Worm (Caenorhabditis elegans) whole organism, L1 larva: ENCODE data around the gene C33A12.3.

Experiments
- aha-1 ChIP-seq: fragments of 150-350 bp; optimal IDR thresholded peaks from 2 replicates; lab custom pipeline; 2014; ENCODE audit warnings: missing biosample characterization, missing genetic modification characterization
- alr-1 ChIP-seq: fragments of 200-800 bp; sonication (Bioruptor generic); optimal IDR thresholded peaks from 2 replicates; lab custom pipeline; 2018; ENCODE audit warnings: borderline replicate concordance, mild to moderate bottlenecking, missing genetic modification characterization, missing compliant biosample characterization
- ceh-8 ChIP-seq: fragments of 200-800 bp; sonication (Bioruptor generic); optimal IDR thresholded peaks from 2 replicates; lab custom pipeline; 2018; ENCODE audit warnings: mild to moderate bottlenecking, missing genetic modification characterization, moderate library complexity, missing compliant biosample characterization
- ceh-88 ChIP-seq: fragments of 200-800 bp; sonication (Bioruptor generic); IDR thresholded peaks from 2 replicates; pipeline ENCODE4 v1.3.6; 2022; ENCODE audit warnings: missing genetic modification characterization, missing compliant biosample characterization
- ceh-90 ChIP-seq: sonication (generic microtip); optimal IDR thresholded peaks from 2 replicates; lab custom pipeline; 2016; ENCODE audit warnings: missing genetic modification characterization, missing compliant biosample characterization
- ces-1 ChIP-seq: fragments of 150-350 bp; optimal IDR thresholded peaks from 2 replicates; lab custom pipeline; 2014; ENCODE audit warnings: missing biosample characterization, missing genetic modification reagents, missing genetic modification characterization
- dpl-1 ChIP-seq, 3 experiments: fragments of 150-350 bp in 2 of 3; sonication (generic microtip) in 1 of 3; optimal IDR thresholded peaks; 2 replicates each; lab custom pipeline; 2014 to 2017; ENCODE audit warnings: missing biosample characterization in 3 of 3, missing genetic modification characterization in 3 of 3, missing genetic modification reagents in 3 of 3
- dsc-1 ChIP-seq: sonication (generic microtip); optimal IDR thresholded peaks from 2 replicates; lab custom pipeline; 2016; ENCODE audit warnings: mild to moderate bottlenecking, missing genetic modification characterization, missing compliant biosample characterization
- efl-1 ChIP-seq, 4 experiments: fragments of 150-350 bp; optimal IDR thresholded peaks in 3 of 4; peaks in 1 of 4; 1 replicate in 1 of 4; 2 replicates in 3 of 4; lab custom pipeline; 2014; ENCODE audit warnings: missing biosample characterization in 2 of 4, missing genetic modification characterization in 2 of 4, missing genetic modification reagents in 2 of 4
- efl-3 ChIP-seq: fragments of 200-800 bp; sonication (Bioruptor generic); optimal IDR thresholded peaks from 2 replicates; lab custom pipeline; 2018; ENCODE audit warnings: mild to moderate bottlenecking, missing genetic modification characterization, missing compliant biosample characterization
- egl-13 ChIP-seq: sonication (generic microtip); optimal IDR thresholded peaks from 2 replicates; lab custom pipeline; 2016; ENCODE audit warnings: missing genotype, missing genetic modification reagents, missing genetic modification characterization, missing compliant biosample characterization
- egl-27 ChIP-seq, 2 experiments: fragments of 150-350 bp in 1 of 2; sonication (generic microtip); optimal IDR thresholded peaks; 3 replicates each; lab custom pipeline; 2017 to 2018; ENCODE audit warnings: missing biosample characterization in 2 of 2, missing genetic modification characterization in 2 of 2, missing genetic modification reagents in 2 of 2
- elt-2 ChIP-seq: sonication (generic microtip); optimal IDR thresholded peaks from 2 replicates; lab custom pipeline; 2016; ENCODE audit warnings: missing genetic modification characterization, mild to moderate bottlenecking, inconsistent platforms, missing compliant biosample characterization, missing genetic modification reagents
- ets-5 ChIP-seq: fragments of 200-800 bp; sonication (Bioruptor generic); IDR thresholded peaks from 2 replicates; pipeline ENCODE4 v1.3.6; 2022; ENCODE audit warnings: missing genetic modification characterization, missing compliant biosample characterization
- fkh-10 ChIP-seq: sonication (generic microtip); optimal IDR thresholded peaks from 2 replicates; lab custom pipeline; 2017; ENCODE audit warnings: missing biosample characterization, missing genetic modification reagents, missing genetic modification characterization
- fkh-4 ChIP-seq: sonication (generic microtip); optimal IDR thresholded peaks from 2 replicates; lab custom pipeline; 2016; ENCODE audit warnings: missing compliant biosample characterization, missing genetic modification characterization, borderline replicate concordance
- fkh-8 ChIP-seq: sonication (generic microtip); optimal IDR thresholded peaks from 2 replicates; lab custom pipeline; 2016; ENCODE audit warnings: mild to moderate bottlenecking, missing genetic modification characterization, missing compliant biosample characterization
- fos-1 ChIP-seq: fragments of 150-350 bp; optimal IDR thresholded peaks from 2 replicates; lab custom pipeline; 2014; ENCODE audit warnings: missing biosample characterization, missing genetic modification characterization
- grh-1 ChIP-seq: fragments of 200-800 bp; sonication (Bioruptor generic); IDR thresholded peaks from 2 replicates; pipeline ENCODE4 v1.3.6; 2022; ENCODE audit warnings: missing genetic modification reagents, missing genetic modification characterization, missing compliant biosample characterization
- hlh-4 ChIP-seq: sonication (generic microtip); optimal IDR thresholded peaks from 2 replicates; lab custom pipeline; 2016; ENCODE audit warnings: mild to moderate bottlenecking, missing genetic modification characterization, missing compliant biosample characterization
- hpl-2 ChIP-seq: fragments of 150-350 bp; optimal IDR thresholded peaks from 2 replicates; lab custom pipeline; 2014; ENCODE audit warnings: missing biosample characterization, missing genetic modification reagents, missing genetic modification characterization
- isw-1 ChIP-seq: fragments of 200-800 bp; sonication (Bioruptor generic); IDR thresholded peaks from 2 replicates; pipeline ENCODE4 v1.3.6; 2022; ENCODE audit warnings: missing genetic modification characterization, missing compliant biosample characterization
- lin-14 ChIP-seq: fragments of 200-800 bp; sonication (Bioruptor generic); optimal IDR thresholded peaks from 2 replicates; lab custom pipeline; 2018; ENCODE audit warnings: mild to moderate bottlenecking, missing genetic modification characterization, moderate library complexity, missing compliant biosample characterization
- lin-35 ChIP-seq, 2 experiments: fragments of 150-350 bp; optimal IDR thresholded peaks; 2 replicates each; lab custom pipeline; 2014; ENCODE audit warnings: missing biosample characterization in 2 of 2, missing genetic modification characterization in 2 of 2, missing genetic modification reagents in 2 of 2
- lin-39 ChIP-seq: fragments of 150-350 bp; optimal IDR thresholded peaks from 2 replicates; lab custom pipeline; 2014; ENCODE audit warnings: missing biosample characterization, missing genetic modification reagents, missing genetic modification characterization
- mep-1 ChIP-seq: fragments of 150-350 bp; optimal IDR thresholded peaks from 2 replicates; lab custom pipeline; 2014; ENCODE audit warnings: missing biosample characterization, missing genetic modification characterization
- nhr-12 ChIP-seq: sonication (generic microtip); optimal IDR thresholded peaks from 2 replicates; lab custom pipeline; 2017; ENCODE audit warnings: missing biosample characterization, missing genetic modification characterization
- nhr-19 ChIP-seq: fragments of 200-800 bp; sonication (Bioruptor generic); conservative IDR thresholded peaks from 2 replicates; pipeline ENCODE4 v1.3.6; 2022; ENCODE audit warnings: missing genetic modification characterization, missing compliant biosample characterization
- nhr-20 ChIP-seq: sonication (generic microtip); optimal IDR thresholded peaks from 2 replicates; lab custom pipeline; 2016; ENCODE audit warnings: mild to moderate bottlenecking, missing genetic modification characterization, missing compliant biosample characterization
- nhr-237 ChIP-seq: fragments of 150-350 bp; optimal IDR thresholded peaks from 2 replicates; lab custom pipeline; 2014; ENCODE audit warnings: missing biosample characterization, missing genetic modification characterization
- nhr-28 ChIP-seq: fragments of 150-350 bp; optimal IDR thresholded peaks from 2 replicates; lab custom pipeline; 2014; ENCODE audit warnings: missing biosample characterization, missing genetic modification characterization
- nhr-71 ChIP-seq: sonication (generic microtip); optimal IDR thresholded peaks from 2 replicates; lab custom pipeline; 2016; ENCODE audit warnings: mild to moderate bottlenecking, missing genetic modification characterization, moderate library complexity, missing compliant biosample characterization
- nhr-77 ChIP-seq: fragments of 150-350 bp; optimal IDR thresholded peaks from 2 replicates; lab custom pipeline; 2014; ENCODE audit warnings: missing biosample characterization, missing genetic modification characterization
- nhr-84 ChIP-seq: sonication (generic microtip); optimal IDR thresholded peaks from 2 replicates; lab custom pipeline; 2017; ENCODE audit warnings: missing biosample characterization, missing genetic modification characterization
- nhr-90 ChIP-seq: sonication (generic microtip); optimal IDR thresholded peaks from 2 replicates; lab custom pipeline; 2016; ENCODE audit warnings: mild to moderate bottlenecking, missing genetic modification characterization, missing compliant biosample characterization; ENCODE audit not compliant: poor library complexity
- pax-3 ChIP-seq: fragments of 200-800 bp; sonication (Bioruptor generic); optimal IDR thresholded peaks from 2 replicates; lab custom pipeline; 2018; ENCODE audit warnings: mild to moderate bottlenecking, missing genetic modification characterization, moderate library complexity, missing compliant biosample characterization
- rnt-1 ChIP-seq: sonication (generic microtip); optimal IDR thresholded peaks from 2 replicates; lab custom pipeline; 2016; ENCODE audit warnings: mild to moderate bottlenecking, missing genetic modification characterization, moderate library complexity, missing compliant biosample characterization
- snpc-4 ChIP-seq: fragments of 150-350 bp; optimal IDR thresholded peaks from 2 replicates; lab custom pipeline; 2014; ENCODE audit warnings: missing biosample characterization, missing genetic modification characterization
- snu-23 ChIP-seq: sonication (generic microtip); optimal IDR thresholded peaks from 2 replicates; lab custom pipeline; 2016; ENCODE audit warnings: missing genetic modification characterization, missing compliant biosample characterization
- sup-37 ChIP-seq: fragments of 200-800 bp; sonication (Bioruptor generic); optimal IDR thresholded peaks from 2 replicates; lab custom pipeline; 2018; ENCODE audit warnings: mild to moderate bottlenecking, missing genetic modification characterization, missing compliant biosample characterization
- unc-130 ChIP-seq: fragments of 150-350 bp; optimal IDR thresholded peaks from 2 replicates; lab custom pipeline; 2017; ENCODE audit warnings: missing biosample characterization, missing genetic modification characterization, inconsistent platforms
- unc-62 ChIP-seq: fragments of 150-350 bp; optimal IDR thresholded peaks from 2 replicates; lab custom pipeline; 2014; ENCODE audit warnings: missing biosample characterization, missing genetic modification reagents, missing genetic modification characterization
- unc-86 ChIP-seq: sonication (generic microtip); optimal IDR thresholded peaks from 2 replicates; lab custom pipeline; 2016; ENCODE audit warnings: missing genetic modification characterization, missing compliant biosample characterization
- vab-15 ChIP-seq: sonication (generic microtip); optimal IDR thresholded peaks from 2 replicates; lab custom pipeline; 2017; ENCODE audit warnings: missing genotype, mild to moderate bottlenecking, missing genetic modification characterization, missing compliant biosample characterization
- xbp-1 ChIP-seq: sonication (generic microtip); optimal IDR thresholded peaks from 2 replicates; lab custom pipeline; 2016; ENCODE audit warnings: missing genetic modification characterization, missing compliant biosample characterization
- zag-1 ChIP-seq: fragments of 150-350 bp; optimal IDR thresholded peaks from 2 replicates; lab custom pipeline; 2014; ENCODE audit warnings: missing biosample characterization, missing genetic modification characterization
- ztf-11 ChIP-seq, 2 experiments: sonication (generic microtip); optimal IDR thresholded peaks; 2 replicates each; lab custom pipeline; 2016 to 2017; ENCODE audit warnings: missing genetic modification characterization in 2 of 2, missing biosample characterization in 1 of 2, missing compliant biosample characterization in 1 of 2
- ztf-4 ChIP-seq: fragments of 150-350 bp; optimal IDR thresholded peaks from 2 replicates; lab custom pipeline; 2014; ENCODE audit warnings: missing biosample characterization, missing genetic modification characterization

C33A12.3 gene

DNA sequence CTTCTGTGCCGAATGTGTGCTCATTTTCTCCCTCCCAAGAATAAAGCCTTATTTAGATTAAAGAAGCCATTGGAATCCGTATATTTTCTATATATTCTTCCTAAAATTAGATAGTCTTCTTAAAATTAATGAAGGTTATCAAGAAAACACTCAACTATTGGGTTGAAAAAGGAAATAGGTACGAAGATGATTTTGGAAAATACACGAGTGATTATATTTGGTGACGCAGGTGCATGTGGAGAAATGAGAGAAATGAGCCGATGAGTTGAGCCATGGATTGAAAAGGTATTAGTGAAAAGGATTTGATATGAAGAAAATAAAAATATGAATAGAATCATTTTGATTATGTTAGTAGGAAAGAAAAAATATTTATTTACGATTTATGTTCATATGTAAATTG, 31.9 kb downstream of the C33A12.3 start, which contains the start of gene cng-3:
TSS of gene cng-3 (minus strand) at position 102 of the 400 bp plus-strand sequence.
- TF ChIP-seq ets-5 (GFP tag; lab: Robert Waterston, UW) = no peak
- TF ChIP-seq zag-1 (tag; lab: Kevin White, UChicago) = no peak
- no peak for TF ChIP-seq ztf-11 (tag; optimal IDR thresholded peaks at IDR 0.05; lab: Kevin White, UChicago)
- TF ChIP-seq alr-1 (tag; lab: Kevin White, UChicago) = no peak
- no peak for TF ChIP-seq sup-37 (GFP tag; lab: Kevin White, UChicago)
- TF ChIP-seq lin-39 (tag; lab: Kevin White, UChicago) = no peak
- TF ChIP-seq ztf-4 = no peak
- TF ChIP-seq dsc-1 (tag; lab: Kevin White, UChicago) = peak; percentile 93
- TF ChIP-seq dpl-1 (GFP tag; optimal IDR thresholded peaks at IDR 0.05; lab: Kevin White, UChicago) = no peak
- TF ChIP-seq nhr-28 (tag; lab: Kevin White, UChicago) = no peak
- no peak for TF ChIP-seq ces-1 (GFP tag; lab: Kevin White, UChicago)
- TF ChIP-seq pax-3 (tag; lab: Kevin White, UChicago) = peak; percentile 18
- no peak for TF ChIP-seq aha-1 (tag; lab: Kevin White, UChicago)
- TF ChIP-seq nhr-90 (tag; lab: Kevin White, UChicago) = no peak
- TF ChIP-seq xbp-1 (tag; lab: Kevin White, UChicago) = no peak
- TF ChIP-seq ceh-90 (tag; lab: Kevin White, UChicago) = no peak
- no peak for TF ChIP-seq snpc-4 (tag; lab: Kevin White, UChicago)
- no peak for TF ChIP-seq mep-1 (tag; lab: Kevin White, UChicago)
- TF ChIP-seq grh-1 (GFP tag; lab: Robert Waterston, UW) = no peak
- no peak for TF ChIP-seq snu-23 (GFP tag; lab: Kevin White, UChicago)
- TF ChIP-seq fkh-8 (tag; lab: Kevin White, UChicago) = peak; percentile 15
- no peak for TF ChIP-seq fos-1 (tag; lab: Kevin White, UChicago)

DNA sequence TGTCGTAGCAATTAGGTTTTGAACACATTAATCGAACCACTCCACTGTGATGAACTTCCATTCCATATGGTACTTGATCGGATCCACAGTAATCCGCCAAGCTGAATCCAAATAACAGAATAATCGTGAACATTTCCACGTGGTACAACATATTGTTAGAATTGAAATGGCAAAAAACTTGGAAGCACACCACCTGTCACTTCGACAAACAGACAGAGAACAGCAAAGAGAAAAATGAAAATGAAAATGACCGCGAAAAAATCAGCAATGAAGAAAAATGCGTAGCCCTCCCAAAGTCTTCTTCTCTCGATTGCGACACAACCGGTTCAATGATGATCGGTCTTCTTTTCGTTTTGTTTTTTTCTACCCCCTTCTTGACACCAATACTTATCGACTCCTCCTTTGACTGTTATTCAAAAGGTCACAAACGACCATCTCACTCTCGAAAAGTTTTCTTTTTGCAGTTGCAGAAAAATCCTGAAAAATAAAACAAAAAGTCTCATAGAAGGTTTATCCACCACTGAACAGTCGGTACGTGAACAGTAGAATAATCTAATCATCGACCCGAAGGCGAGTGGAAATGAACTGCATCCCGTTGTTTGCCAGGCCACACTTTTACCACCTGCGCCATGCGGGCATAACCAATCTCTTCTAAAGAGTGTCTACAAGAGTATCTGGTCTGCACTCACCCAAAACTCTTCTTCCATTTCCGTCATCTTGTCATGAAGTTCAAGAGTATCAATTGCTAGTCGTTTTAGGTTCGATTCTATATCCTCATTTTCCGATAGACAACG, 35.5 kb downstream of the C33A12.3 start, which contains the start of gene wrt-3:
TSS of gene wrt-3 (minus strand) at position 322 of the 794 bp plus-strand sequence.
- TF ChIP-seq hlh-4 (tag; lab: Kevin White, UChicago) = no peak
- peak; percentile 24 for TF ChIP-seq nhr-20 (tag; lab: Kevin White, UChicago)
- no peak for TF ChIP-seq hpl-2 (GFP tag; lab: Kevin White, UChicago)
- peak; percentile 14 for TF ChIP-seq elt-2 (tag; lab: Kevin White, UChicago)
- TF ChIP-seq aha-1 (tag; lab: Kevin White, UChicago) = no peak
- TF ChIP-seq efl-1 (optimal IDR thresholded peaks at IDR 0.05; lab: Kevin White, UChicago) = peak; percentile 22 to 43
- peak in 1 of 2 experiments; percentile 93 for TF ChIP-seq efl-1 (GFP tag; optimal IDR thresholded peaks at IDR 0.05 in 1 of 2; lab: Kevin White, UChicago)
- TF ChIP-seq nhr-90 (tag; lab: Kevin White, UChicago) = peak; percentile 68
- peak; percentile 57 for TF ChIP-seq nhr-71 (tag; lab: Kevin White, UChicago)
- no peak for TF ChIP-seq nhr-84 (tag; lab: Kevin White, UChicago)
- TF ChIP-seq lin-35 (GFP tag; optimal IDR thresholded peaks at IDR 0.05; lab: Kevin White, UChicago) = no peak
- TF ChIP-seq unc-86 (tag; lab: Kevin White, UChicago) = no peak
- TF ChIP-seq ceh-90 (tag; lab: Kevin White, UChicago) = no peak
- TF ChIP-seq fkh-10 (GFP tag; lab: Kevin White, UChicago) = no peak
- no peak for TF ChIP-seq zag-1 (tag; lab: Kevin White, UChicago)
- TF ChIP-seq egl-27 (tag; optimal IDR thresholded peaks at IDR 0.05; lab: Kevin White, UChicago) = no peak
- TF ChIP-seq unc-62 = no peak
- no peak for TF ChIP-seq nhr-77
- peak; percentile 73 for TF ChIP-seq lin-14 (GFP tag; lab: Kevin White, UChicago)
- peak; percentile 53 for TF ChIP-seq nhr-19 (GFP tag; lab: Robert Waterston, UW)
- no peak for TF ChIP-seq nhr-28 (tag; lab: Kevin White, UChicago)
- TF ChIP-seq fkh-4 (tag; lab: Kevin White, UChicago) = no peak
- TF ChIP-seq efl-3 (GFP tag; lab: Kevin White, UChicago) = no peak
- TF ChIP-seq vab-15 = no peak
- TF ChIP-seq ceh-88 (GFP tag; lab: Robert Waterston, UW) = no peak
- no peak for TF ChIP-seq unc-130 (tag; lab: Kevin White, UChicago)
- peak; percentile 56 for TF ChIP-seq snu-23 (GFP tag; lab: Kevin White, UChicago)
- TF ChIP-seq ceh-8 (GFP tag; lab: Kevin White, UChicago) = no peak
- peak; percentile 44 for TF ChIP-seq rnt-1
- TF ChIP-seq isw-1 (GFP tag; lab: Robert Waterston, UW) = no peak
- TF ChIP-seq nhr-237 (tag; lab: Kevin White, UChicago) = no peak
- peak; percentile 18 for TF ChIP-seq egl-13 (tag; lab: Kevin White, UChicago)
- TF ChIP-seq ces-1 (GFP tag; lab: Kevin White, UChicago) = no peak
- no peak for TF ChIP-seq nhr-12 (tag; lab: Kevin White, UChicago)
